Worm (Caenorhabditis elegans): ENCODE results near the gene C18D11.10.
A peak's percentile ranks its signal among the peaks of the same experiment; 100 is the strongest.

Gene C18D11.10

ce11 chrIII:11834168-11834567, 26.6 kb downstream of the C18D11.10 start (continued):
- TF ChIP-seq sma-9 (GFP tag; optimal IDR thresholded peaks at IDR 0.05) (peak; percentile 12), sma-9 (tag; optimal IDR thresholded peaks at IDR 0.05) (no peak), nhr-129 (tag; optimal IDR thresholded peaks at IDR 0.05) (peak; percentile 19), ceh-16 (tag; optimal IDR thresholded peaks at IDR 0.05) (no peak), crh-2 (tag; optimal IDR thresholded peaks at IDR 0.05) (no peak), snpc-4 (tag; optimal IDR thresholded peaks at IDR 0.05) (no peak)

ce11 chrIII:11834783-11835182, 27.3 kb downstream of the C18D11.10 start:
- TF ChIP-seq C34F6.9 (tag; optimal IDR thresholded peaks at IDR 0.05) (no peak), snpc-4 (tag; optimal IDR thresholded peaks at IDR 0.05) (no peak), lin-13 (GFP tag; optimal IDR thresholded peaks at IDR 0.05) (no peak), elt-1 (tag; optimal IDR thresholded peaks at IDR 0.05) (no peak), gmeb-1 (tag; optimal IDR thresholded peaks at IDR 0.05) (no peak), ztf-11 (tag; optimal IDR thresholded peaks at IDR 0.05) (no peak), peb-1 (tag; optimal IDR thresholded peaks at IDR 0.05) (no peak), nhr-25 (tag; optimal IDR thresholded peaks at IDR 0.05) (peak; percentile 11), nhr-6 (tag; optimal IDR thresholded peaks at IDR 0.05) (no peak), lsy-2 (tag; optimal IDR thresholded peaks at IDR 0.05) (peak in 1 of 2 experiments; percentile 38), Y55F3AM.14 (GFP tag; optimal IDR thresholded peaks at IDR 0.05) (no peak), egl-27 (tag; optimal IDR thresholded peaks at IDR 0.05) (no peak), sma-3 (GFP tag; optimal IDR thresholded peaks at IDR 0.05) (no peak), fos-1 (tag; optimal IDR thresholded peaks at IDR 0.05) (peak; percentile 48), nhr-12 (tag; optimal IDR thresholded peaks at IDR 0.05) (no peak), ceh-82 (tag; optimal IDR thresholded peaks at IDR 0.05) (no peak), R02D3.7 (tag; optimal IDR thresholded peaks at IDR 0.05) (no peak), nhr-11 (tag; optimal IDR thresholded peaks at IDR 0.05) (no peak), lin-11 (tag; optimal IDR thresholded peaks at IDR 0.05) (no peak), ceh-16 (tag; optimal IDR thresholded peaks at IDR 0.05) (no peak), skn-1 (tag; optimal IDR thresholded peaks at IDR 0.05) (peak; percentile 66), ztf-4 (tag; optimal IDR thresholded peaks at IDR 0.05) (no peak), mbf-1 (tag; optimal IDR thresholded peaks at IDR 0.05) (no peak), aly-2 (tag; optimal IDR thresholded peaks at IDR 0.05) (no peak), nhr-21 (tag; optimal IDR thresholded peaks at IDR 0.05) (no peak), nhr-237 (tag; optimal IDR thresholded peaks at IDR 0.05) (no peak), F13H6.1 (tag; optimal IDR thresholded peaks at IDR 0.05) (no peak), nhr-77 (tag; optimal IDR thresholded peaks at IDR 0.05) (no peak), alr-1 (tag; optimal IDR thresholded peaks at IDR 0.05) (no peak), sem-4 (tag; optimal IDR thresholded peaks at IDR 0.05) (no peak), ZK546.5 (tag; optimal IDR thresholded peaks at IDR 0.05) (no peak), blmp-1 (tag; optimal IDR thresholded peaks at IDR 0.05; ENCODE audit: insufficient read depth) (peak; percentile 18), nhr-129 (tag; optimal IDR thresholded peaks at IDR 0.05) (peak; percentile 28), ama-1 (optimal IDR thresholded peaks at IDR 0.05) (no peak), unc-62 (GFP tag; optimal IDR thresholded peaks at IDR 0.05) (no peak), ztf-1 (GFP tag; conservative IDR thresholded peaks at IDR 0.05) (no peak), sma-9 (GFP tag; optimal IDR thresholded peaks at IDR 0.05) (peak; percentile 10), sma-9 (tag; optimal IDR thresholded peaks at IDR 0.05) (no peak), elt-3 (tag; optimal IDR thresholded peaks at IDR 0.05) (no peak), unc-39 (tag; optimal IDR thresholded peaks at IDR 0.05) (no peak), dmd-4 (tag; optimal IDR thresholded peaks at IDR 0.05) (no peak), crh-2 (tag; optimal IDR thresholded peaks at IDR 0.05) (peak; percentile 32), mdl-1 (tag; optimal IDR thresholded peaks at IDR 0.05) (no peak), lin-39 (tag; optimal IDR thresholded peaks at IDR 0.05) (no peak), mab-5 (tag; optimal IDR thresholded peaks at IDR 0.05) (no peak), unc-55 (GFP tag; optimal IDR thresholded peaks at IDR 0.05) (peak; percentile 8), nhr-23 (tag; optimal IDR thresholded peaks at IDR 0.05) (no peak), nhr-10 (tag; optimal IDR thresholded peaks at IDR 0.05) (no peak), zag-1 (tag; optimal IDR thresholded peaks at IDR 0.05) (no peak)
